Worm (Caenorhabditis elegans): ENCODE measurements around the gene str-187.

Gene str-187

ce11 chrIV:17278861-17279591 lies 13.6 kb downstream of the str-187 start, which contains the start of gene hsp-1:
Gene hsp-1 (plus strand): TSS chrIV:17278959.
- no peak for TF ChIP-seq ceh-31 (tag; optimal IDR thresholded peaks at IDR 0.05)
- TF ChIP-seq rnt-1 (tag; optimal IDR thresholded peaks at IDR 0.05) = no peak
- no peak for TF ChIP-seq Y22D7AL.16 (tag; optimal IDR thresholded peaks at IDR 0.05)
- TF ChIP-seq zip-5 (tag; optimal IDR thresholded peaks at IDR 0.05) = no peak
- TF ChIP-seq gmeb-2 (tag; optimal IDR thresholded peaks at IDR 0.05) = no peak

- TF ChIP-seq tbx-7 (tag; optimal IDR thresholded peaks at IDR 0.05) (no peak), fax-1 (tag; optimal IDR thresholded peaks at IDR 0.05) (no peak), unc-3 (GFP tag; conservative IDR thresholded peaks at IDR 0.05) (no peak), unc-3 (tag; optimal IDR thresholded peaks at IDR 0.05) (no peak), syd-9 (tag; optimal IDR thresholded peaks at IDR 0.05) (no peak), ceh-30 (tag; optimal IDR thresholded peaks at IDR 0.05) (no peak), hlh-6 (tag; optimal IDR thresholded peaks at IDR 0.05) (no peak), npax-4 (tag; optimal IDR thresholded peaks at IDR 0.05) (no peak), ceh-18 (tag; optimal IDR thresholded peaks at IDR 0.05) (no peak), K09A11.1 (tag; optimal IDR thresholded peaks at IDR 0.05; ENCODE audit: insufficient read depth) (no peak), K02D7.2 (tag; optimal IDR thresholded peaks at IDR 0.05) (no peak), ceh-48 (tag; optimal IDR thresholded peaks at IDR 0.05) (no peak), pha-4 (tag; optimal IDR thresholded peaks at IDR 0.05) (no peak), unc-55 (GFP tag; optimal IDR thresholded peaks at IDR 0.05) (no peak), nfya-1 (tag; optimal IDR thresholded peaks at IDR 0.05) (no peak), pros-1 (tag; optimal IDR thresholded peaks at IDR 0.05) (no peak), ceh-31 (tag; optimal IDR thresholded peaks at IDR 0.05) (no peak), eyg-1 (tag; optimal IDR thresholded peaks at IDR 0.05) (no peak), ama-1 (optimal IDR thresholded peaks at IDR 0.05) (no peak)
These were observed 14.4 kb downstream of the str-187 start for ce11 chrIV:17279592-17280440.

- no peak for TF ChIP-seq dmd-4 (tag; optimal IDR thresholded peaks at IDR 0.05; ENCODE audit: borderline replicate concordance)
- no peak for TF ChIP-seq hlh-30 (tag; optimal IDR thresholded peaks at IDR 0.05; ENCODE audit: insufficient read depth)
- TF ChIP-seq mec-3 (tag; optimal IDR thresholded peaks at IDR 0.05; ENCODE audit: borderline replicate concordance) = no peak
- TF ChIP-seq hlh-8 (tag; optimal IDR thresholded peaks at IDR 0.05) = no peak
- TF ChIP-seq nfya-1 (tag; optimal IDR thresholded peaks at IDR 0.05) = no peak
- no peak for TF ChIP-seq unc-55 (GFP tag; optimal IDR thresholded peaks at IDR 0.05)
- TF ChIP-seq syd-9 (tag; optimal IDR thresholded peaks at IDR 0.05) = no peak
These were observed 15.1 kb downstream of the str-187 start for ce11 chrIV:17280441-17280939.

- TF ChIP-seq ahr-1 (tag; optimal IDR thresholded peaks at IDR 0.05) = no peak
- no peak for TF ChIP-seq ttx-3 (tag; optimal IDR thresholded peaks at IDR 0.05)
- no peak for TF ChIP-seq tbx-7 (tag; optimal IDR thresholded peaks at IDR 0.05)
- TF ChIP-seq ceh-19 (GFP tag; optimal IDR thresholded peaks at IDR 0.05) = no peak
- TF ChIP-seq pat-9 (tag; optimal IDR thresholded peaks at IDR 0.05) = no peak
- TF ChIP-seq K09A11.1 (tag; optimal IDR thresholded peaks at IDR 0.05; ENCODE audit: insufficient read depth) = no peak
- no peak for TF ChIP-seq nhr-232 (tag; optimal IDR thresholded peaks at IDR 0.05)
- no peak for TF ChIP-seq hlh-15 (tag; optimal IDR thresholded peaks at IDR 0.05)
- TF ChIP-seq C38D4.7 (GFP tag; optimal IDR thresholded peaks at IDR 0.05) = no peak
- no peak for TF ChIP-seq ceh-2 (tag; optimal IDR thresholded peaks at IDR 0.05)
- TF ChIP-seq elt-2 (tag; optimal IDR thresholded peaks at IDR 0.05) = no peak
These were observed 16.0 kb downstream of the str-187 start for ce11 chrIV:17281060-17282021.
